Fruit fly (Drosophila melanogaster) S2 (cell line): ENCODE results near the gene pigeon.

ENCODE experiments used
- CG8478 ChIP-seq: fragments of >200 bp; optimal IDR thresholded peaks from 2 replicates; lab custom pipeline; 2018
- CTCF ChIP-seq, 2 experiments: fragments of >200 bp; optimal IDR thresholded peaks; 2 replicates each; lab custom pipeline; 2018

DNA sequence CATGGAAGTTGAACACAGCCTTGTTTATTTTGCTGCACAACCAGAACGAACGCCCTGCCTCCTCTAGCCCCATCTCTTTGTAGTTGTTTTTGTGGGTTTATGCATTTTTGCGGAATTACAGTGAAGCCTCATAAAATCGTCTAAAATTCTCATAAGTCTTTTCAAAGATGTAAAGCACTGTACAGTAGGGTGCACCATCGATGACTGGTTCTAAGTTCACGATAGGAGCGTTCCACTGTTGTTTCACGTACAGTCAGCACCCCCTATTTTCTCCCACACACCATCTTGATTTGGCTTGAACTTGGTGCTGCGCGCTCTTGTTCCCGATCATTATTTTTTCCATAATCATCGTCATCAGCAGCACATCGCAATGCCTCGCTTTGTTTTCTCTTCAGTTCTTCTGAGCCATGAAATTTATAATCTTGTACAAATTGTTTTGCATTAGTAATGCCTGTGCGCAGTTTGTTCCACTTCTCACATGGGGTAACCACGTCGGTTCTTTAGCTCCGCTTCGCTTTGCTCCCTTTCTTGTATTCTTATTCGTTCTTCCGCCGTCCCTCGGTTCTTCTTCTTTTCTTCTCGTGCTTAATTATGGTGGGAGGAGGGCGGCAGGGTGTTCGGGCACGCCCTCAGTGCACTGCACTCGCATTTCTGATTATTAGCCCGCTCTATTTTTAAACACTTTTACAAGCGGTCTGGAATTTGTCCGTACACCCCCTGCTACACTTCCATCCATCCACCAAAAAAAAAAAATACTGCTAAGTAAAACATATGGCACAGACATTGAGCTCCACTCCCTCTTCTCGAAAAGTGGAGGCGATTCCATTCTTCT is 22.5 kb upstream of the pigeon start:
- TF ChIP-seq CG8478 (lab: Kevin White, UChicago) (no peak), CTCF (optimal IDR thresholded peaks at IDR 0.05; lab: Kevin White, UChicago) (no peak)
